Worm (Caenorhabditis elegans): Measurements from ENCODE around the gene F46G11.6.

DNA sequence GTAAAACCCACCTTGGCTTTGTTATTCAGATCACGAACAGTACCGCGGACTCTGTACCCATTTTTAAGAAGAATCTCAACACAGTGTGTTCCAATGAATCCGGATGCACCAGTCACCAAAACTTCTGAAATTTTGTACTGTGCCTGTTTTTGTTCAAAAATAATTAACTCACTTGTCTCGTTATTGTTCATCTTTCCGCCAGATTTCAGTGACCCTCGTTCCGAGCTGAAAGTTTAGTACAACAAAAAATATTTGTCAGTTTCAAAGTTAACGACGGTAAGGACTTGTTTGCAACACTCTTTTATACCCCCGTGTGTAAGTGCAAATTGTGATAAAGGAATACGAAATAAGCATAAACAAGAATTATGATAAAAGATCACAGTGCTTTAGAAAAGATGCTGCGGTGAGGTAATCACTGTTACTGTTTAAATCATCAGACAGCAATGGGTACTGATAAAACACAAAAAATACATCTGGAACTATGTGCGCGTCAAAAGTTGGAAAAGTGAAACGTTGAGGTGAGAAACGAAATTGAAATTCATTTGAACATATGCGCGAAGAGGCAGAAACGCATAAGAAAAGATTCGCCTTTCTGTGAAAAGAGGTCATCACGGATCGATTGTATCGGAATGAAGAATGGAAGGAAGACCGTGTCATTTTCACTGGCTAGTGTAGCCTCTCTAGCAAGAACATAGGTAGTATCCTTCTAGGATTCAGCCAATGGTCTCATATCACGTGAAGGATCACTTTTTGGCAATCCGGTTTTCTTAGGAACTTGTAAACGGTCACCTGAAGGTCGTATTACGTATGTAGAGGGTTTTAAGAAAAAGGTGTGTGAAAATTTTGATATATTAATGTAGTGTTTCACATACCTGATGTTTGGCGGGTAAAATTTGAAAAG, 48.5 kb downstream of the F46G11.6 start, which contains the start of gene F13D11.4:
- TF ChIP-seq him-1 (tag; optimal IDR thresholded peaks at IDR 0.05) (no peak), dao-5 (tag; optimal IDR thresholded peaks at IDR 0.05) (no peak), W03F9.2 (tag; optimal IDR thresholded peaks at IDR 0.05) (no peak)

Measured in whole organism, L4/young adult.